Fruit fly (Drosophila melanogaster) whole organism, prepupa: ENCODE results near the gene Acsx1L.

Experiments
- CG10631 ChIP-seq: fragments of 200-800 bp; sonication (Bioruptor generic); optimal IDR thresholded peaks from 2 replicates; lab custom pipeline; 2016; ENCODE audit warnings: missing biosample characterization, missing genetic modification characterization
- CG11902 ChIP-seq: fragments of 200-800 bp; sonication (Bioruptor generic); optimal IDR thresholded peaks from 3 replicates; lab custom pipeline; 2016; ENCODE audit warnings: missing biosample characterization, missing genetic modification characterization
- CG15336 ChIP-seq: fragments of 200-800 bp; sonication (Bioruptor generic); IDR thresholded peaks from 2 replicates; pipeline ENCODE4 v1.3.6; 2022; ENCODE audit warnings: missing biosample characterization, missing genetic modification characterization
- CG1621 ChIP-seq: fragments of 200-800 bp; sonication (Bioruptor generic); optimal IDR thresholded peaks from 3 replicates; lab custom pipeline; 2018; ENCODE audit warnings: missing biosample characterization, mild to moderate bottlenecking, missing genetic modification characterization
- CG16779 ChIP-seq: fragments of 200-800 bp; sonication (Bioruptor generic); optimal IDR thresholded peaks from 3 replicates; lab custom pipeline; 2017; ENCODE audit warnings: missing biosample characterization, mild to moderate bottlenecking, missing genetic modification characterization
- CG3032 ChIP-seq: fragments of 200-800 bp; optimal IDR thresholded peaks from 2 replicates; lab custom pipeline; 2019; ENCODE audit warnings: missing biosample characterization, mild to moderate bottlenecking, missing genetic modification characterization, moderate library complexity
- CG3919 ChIP-seq: fragments of 200-800 bp; sonication (Bioruptor generic); optimal IDR thresholded peaks from 3 replicates; lab custom pipeline; 2016; ENCODE audit warnings: missing biosample characterization, missing genetic modification characterization
- CG4318 ChIP-seq: fragments of 200-800 bp; sonication (Bioruptor generic); optimal IDR thresholded peaks from 3 replicates; lab custom pipeline; 2017; ENCODE audit warnings: missing biosample characterization, mild to moderate bottlenecking, missing genetic modification characterization
- CG6792 ChIP-seq: fragments of 200-800 bp; sonication (Bioruptor generic); optimal IDR thresholded peaks from 3 replicates; lab custom pipeline; 2016; ENCODE audit warnings: missing biosample characterization, missing genetic modification characterization
- CG8119 ChIP-seq: fragments of 200-800 bp; sonication (Bioruptor generic); IDR thresholded peaks from 3 replicates; pipeline ENCODE4 v1.3.6; 2022; ENCODE audit warnings: missing biosample characterization, missing genetic modification characterization
- CG9139 ChIP-seq: fragments of 200-800 bp; sonication (Bioruptor generic); optimal IDR thresholded peaks from 3 replicates; lab custom pipeline; 2017; ENCODE audit warnings: missing biosample characterization, mild to moderate bottlenecking, missing genetic modification characterization
- Eip75B ChIP-seq: fragments of 200-800 bp; sonication (Bioruptor generic); optimal IDR thresholded peaks from 3 replicates; lab custom pipeline; 2016; ENCODE audit warnings: missing biosample characterization, missing genetic modification characterization
- Eip78C ChIP-seq: fragments of 200-800 bp; sonication (Bioruptor generic); peaks from one replicate; lab custom pipeline; 2016; ENCODE audit warnings: missing biosample characterization, missing genetic modification characterization
- Eip93F ChIP-seq: fragments of 200-800 bp; sonication (Bioruptor generic); optimal IDR thresholded peaks from 2 replicates; lab custom pipeline; 2016; ENCODE audit warnings: missing biosample characterization, mild to moderate bottlenecking, missing genetic modification characterization
- Ets21C ChIP-seq: fragments of 200-800 bp; sonication (Bioruptor generic); optimal IDR thresholded peaks from 3 replicates; lab custom pipeline; 2016; ENCODE audit warnings: missing biosample characterization, missing genetic modification characterization
- Gug ChIP-seq: fragments of 200-800 bp; sonication (Bioruptor generic); IDR thresholded peaks from 2 replicates; pipeline ENCODE4 v1.3.6; 2022; ENCODE audit warnings: missing biosample characterization, missing genetic modification characterization
- Hr38 ChIP-seq: sonication (Bioruptor generic); optimal IDR thresholded peaks from 2 replicates; lab custom pipeline; 2016; ENCODE audit warnings: missing biosample characterization, missing genetic modification characterization
- Hr39 ChIP-seq: fragments of 200-800 bp; sonication (Bioruptor generic); optimal IDR thresholded peaks from 2 replicates; lab custom pipeline; 2016; ENCODE audit warnings: missing biosample characterization, missing genetic modification characterization
- Hr4 ChIP-seq: fragments of 200-800 bp; sonication (Bioruptor generic); optimal IDR thresholded peaks from 3 replicates; lab custom pipeline; 2016; ENCODE audit warnings: missing biosample characterization, missing genetic modification characterization
- Lpt ChIP-seq: fragments of 200-800 bp; sonication (Bioruptor generic); optimal IDR thresholded peaks from 3 replicates; lab custom pipeline; 2016; ENCODE audit warnings: missing biosample characterization, missing genetic modification characterization
- Met ChIP-seq: fragments of 200-800 bp; sonication (Bioruptor generic); optimal IDR thresholded peaks from 3 replicates; lab custom pipeline; 2016; ENCODE audit warnings: missing biosample characterization, missing genetic modification characterization
- Smox ChIP-seq: fragments of 200-800 bp; sonication (Bioruptor generic); optimal IDR thresholded peaks from 3 replicates; lab custom pipeline; 2016; ENCODE audit warnings: missing biosample characterization, missing genetic modification characterization
- Sox102F ChIP-seq: fragments of 200-800 bp; sonication (Bioruptor generic); optimal IDR thresholded peaks from 2 replicates; lab custom pipeline; 2016; ENCODE audit warnings: missing biosample characterization, mild to moderate bottlenecking, missing genetic modification characterization
- Sox14 ChIP-seq: fragments of 200-800 bp; sonication (Bioruptor generic); optimal IDR thresholded peaks from 3 replicates; lab custom pipeline; 2016; ENCODE audit warnings: missing biosample characterization, missing genetic modification characterization
- achi ChIP-seq: fragments of 200-800 bp; sonication (Bioruptor generic); optimal IDR thresholded peaks from 3 replicates; lab custom pipeline; 2016; ENCODE audit warnings: missing biosample characterization, missing genetic modification characterization
- acj6 ChIP-seq: fragments of 200-800 bp; sonication (Bioruptor generic); optimal IDR thresholded peaks from 3 replicates; lab custom pipeline; 2016; ENCODE audit warnings: missing biosample characterization, missing genetic modification characterization
- eg ChIP-seq: fragments of 200-800 bp; sonication (Bioruptor generic); IDR thresholded peaks from 3 replicates; pipeline ENCODE4 v1.3.6; 2022; ENCODE audit warnings: missing biosample characterization, missing genetic modification characterization
- esn ChIP-seq: fragments of 200-800 bp; sonication (Bioruptor generic); optimal IDR thresholded peaks from 2 replicates; lab custom pipeline; 2016; ENCODE audit warnings: missing biosample characterization, mild to moderate bottlenecking, missing genetic modification characterization, moderate library complexity
- fkh ChIP-seq: fragments of 200-800 bp; sonication (Bioruptor generic); optimal IDR thresholded peaks from 3 replicates; lab custom pipeline; 2017; ENCODE audit warnings: missing biosample characterization, mild to moderate bottlenecking, missing genetic modification characterization, moderate library complexity
- net ChIP-seq: fragments of 200-800 bp; sonication (Bioruptor generic); optimal IDR thresholded peaks from 3 replicates; lab custom pipeline; 2016; ENCODE audit warnings: missing biosample characterization, missing genetic modification characterization
- salr ChIP-seq, 2 experiments: fragments of 200-800 bp; sonication (Bioruptor generic); optimal IDR thresholded peaks; 3 replicates each; lab custom pipeline; 2016 to 2018; ENCODE audit warnings: missing biosample characterization in 2 of 2, missing genetic modification characterization in 2 of 2, mild to moderate bottlenecking in 1 of 2
- spab ChIP-seq: fragments of 200-800 bp; sonication (Bioruptor generic); optimal IDR thresholded peaks from 2 replicates; lab custom pipeline; 2017; ENCODE audit warnings: missing biosample characterization, mild to moderate bottlenecking, missing genetic modification characterization, missing genetic modification reagents
- ss ChIP-seq, 2 experiments: fragments of 200-800 bp; sonication (Bioruptor generic); optimal IDR thresholded peaks; 2 replicates in 1 of 2; 3 replicates in 1 of 2; lab custom pipeline; 2017 to 2018; ENCODE audit warnings: mild to moderate bottlenecking in 2 of 2, missing biosample characterization in 2 of 2, missing genetic modification characterization in 2 of 2, moderate library complexity in 1 of 2
- vri ChIP-seq: fragments of 200-800 bp; sonication (Bioruptor generic); optimal IDR thresholded peaks from 3 replicates; lab custom pipeline; 2016; ENCODE audit warnings: missing biosample characterization, mild to moderate bottlenecking, missing genetic modification characterization

Acsx1L gene

dm6 chr3R:19780946-19781345 is 7.9 kb upstream of the Acsx1L start, which contains the start of gene Acsx3:
TSS of gene Acsx3 (plus strand) at chr3R:19781246.
- TF ChIP-seq CG3919 (GFP tag; lab: Kevin White, UChicago) (no peak), Sox14 (no peak), spab (GFP tag; lab: Kevin White, UChicago) (no peak), CG11902 (GFP tag; lab: Kevin White, UChicago) (no peak), achi (no peak), CG9139 (GFP tag; lab: Kevin White, UChicago) (no peak), Met (GFP tag; lab: Kevin White, UChicago) (no peak), eg (GFP tag; lab: Robert Waterston, UW) (no peak), Ets21C (GFP tag; lab: Kevin White, UChicago) (no peak), CG3032 (tag; lab: Kevin White, UChicago) (no peak)

dm6 chr3R:19778065-19778800 is 5.2 kb upstream of the Acsx1L start, which contains the start of gene Acsx2:
TSS of gene Acsx2 (plus strand) at chr3R:19778750.
- TF ChIP-seq fkh: no peak
- TF ChIP-seq vri: no peak
- TF ChIP-seq CG9139 (GFP tag; lab: Kevin White, UChicago): no peak
- TF ChIP-seq Eip78C (GFP tag; lab: Kevin White, UChicago): no peak
- TF ChIP-seq Smox: no peak
- no peak for TF ChIP-seq achi
- TF ChIP-seq, all 60 proteins: peak for 0

DNA sequence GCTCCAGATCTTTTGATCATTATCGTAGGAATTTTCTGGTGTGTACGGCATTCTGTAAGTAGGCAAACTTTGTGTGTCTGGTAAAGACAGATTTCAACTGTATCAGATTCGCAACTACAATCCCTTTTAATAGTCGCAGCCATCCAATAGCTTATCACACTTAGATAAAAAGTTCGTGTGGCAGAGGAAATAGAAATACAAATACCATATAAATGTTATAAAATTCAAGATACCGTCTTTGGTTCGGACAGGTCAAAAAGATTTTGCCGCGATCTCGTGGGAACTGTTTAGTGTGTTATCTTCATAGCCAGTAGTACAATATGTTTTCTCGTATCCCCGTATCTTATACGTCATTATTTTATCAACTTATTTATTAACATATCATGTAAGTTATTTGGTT is 4.2 kb upstream of the Acsx1L start, which contains the start of gene Acsx1R:
TSS of gene Acsx1R (minus strand) at position 101 of the 400 bp plus-strand sequence.
- TF ChIP-seq CG3919 (GFP tag; lab: Kevin White, UChicago) (no peak), CG15336 (GFP tag; lab: Robert Waterston, UW) (no peak), Hr4 (GFP tag; lab: Kevin White, UChicago) (no peak), CG6792 (GFP tag; lab: Kevin White, UChicago) (no peak), CG8119 (no peak), fkh (no peak), CG10631 (GFP tag; lab: Kevin White, UChicago) (no peak), Lpt (GFP tag; lab: Kevin White, UChicago) (no peak), Ets21C (GFP tag; lab: Kevin White, UChicago) (no peak), Sox102F (no peak), Hr38 (GFP tag; lab: Kevin White, UChicago) (no peak)

dm6 chr3R:19774149-19774548 is 1.1 kb upstream of the Acsx1L start:
- TF ChIP-seq Eip75B (GFP tag; lab: Kevin White, UChicago) (no peak), eg (GFP tag; lab: Robert Waterston, UW) (no peak), net (GFP tag; lab: Kevin White, UChicago) (no peak), Gug (no peak), esn (GFP tag; lab: Kevin White, UChicago) (no peak), Eip78C (GFP tag; lab: Kevin White, UChicago) (no peak), Eip93F (GFP tag; lab: Kevin White, UChicago) (no peak), CG1621 (no peak), acj6 (GFP tag; lab: Kevin White, UChicago) (no peak), CG16779 (tag; lab: Kevin White, UChicago) (no peak), ss (GFP tag; optimal IDR thresholded peaks at IDR 0.05; lab: Kevin White, UChicago) (no peak), fkh (no peak), Hr39 (GFP tag; lab: Kevin White, UChicago) (no peak), salr (GFP tag; optimal IDR thresholded peaks at IDR 0.05; lab: Kevin White, UChicago) (no peak), CG4318 (GFP tag; lab: Kevin White, UChicago) (no peak), CG9139 (GFP tag; lab: Kevin White, UChicago) (no peak)
